Worm (Caenorhabditis elegans) whole organism, L4 larva: ENCODE results near the gene C04A2.15.

Source experiments
- D1046.2 ChIP-seq: fragments of 200-800 bp; sonication (Bioruptor generic); IDR thresholded peaks from 2 replicates; pipeline ENCODE4 v1.3.6; 2022; ENCODE audit warnings: missing genetic modification characterization, missing compliant biosample characterization
- F37D6.2 ChIP-seq: sonication (generic microtip); optimal IDR thresholded peaks from 2 replicates; lab custom pipeline; 2016; ENCODE audit warnings: mild to moderate bottlenecking, missing genetic modification characterization, missing compliant biosample characterization
- F44E2.7 ChIP-seq: fragments of 200-800 bp; sonication (Bioruptor generic); IDR thresholded peaks from 2 replicates; pipeline ENCODE4 v2.1.2; 2022; ENCODE audit warnings: missing genetic modification characterization, missing compliant biosample characterization
- T26A8.4 ChIP-seq: fragments of 200-800 bp; sonication (Bioruptor generic); IDR thresholded peaks from 2 replicates; pipeline ENCODE4 v1.3.6; 2022; ENCODE audit warnings: missing genetic modification characterization, missing compliant biosample characterization
- Y105C5A.15 ChIP-seq: fragments of 200-800 bp; sonication (Bioruptor generic); IDR thresholded peaks from 2 replicates; pipeline ENCODE4 v1.3.6; 2022; ENCODE audit warnings: missing genetic modification characterization, missing compliant biosample characterization
- Y48G9A.11 ChIP-seq: fragments of 200-800 bp; sonication (Bioruptor generic); IDR thresholded peaks from 2 replicates; pipeline ENCODE4 v1.3.6; 2022; ENCODE audit warnings: missing genetic modification reagents, missing genetic modification characterization, missing compliant biosample characterization
- Y5F2A.4 ChIP-seq: fragments of 200-800 bp; sonication (Bioruptor generic); optimal IDR thresholded peaks from 2 replicates; lab custom pipeline; 2018; ENCODE audit warnings: mild to moderate bottlenecking, missing genetic modification characterization, missing compliant biosample characterization
- aha-1 ChIP-seq: fragments of 150-350 bp; peaks from one replicate; lab custom pipeline; 2014; ENCODE audit warnings: missing biosample characterization, missing genetic modification characterization
- ama-1 ChIP-seq: fragments of 150-350 bp; optimal IDR thresholded peaks from 2 replicates; lab custom pipeline; 2014; ENCODE audit warnings: inconsistent platforms, mixed read lengths
- ceh-62 ChIP-seq: sonication (generic microtip); optimal IDR thresholded peaks from 2 replicates; lab custom pipeline; 2017; ENCODE audit warnings: missing biosample characterization, missing genetic modification characterization
- ceh-82 ChIP-seq: sonication (generic microtip); optimal IDR thresholded peaks from 2 replicates; lab custom pipeline; 2017; ENCODE audit warnings: missing biosample characterization, missing genetic modification characterization
- cey-2 ChIP-seq: sonication (generic microtip); optimal IDR thresholded peaks from 3 replicates; lab custom pipeline; 2017; ENCODE audit warnings: missing genetic modification characterization, mild to moderate bottlenecking, missing compliant biosample characterization, antibody characterized with exemption, borderline replicate concordance; ENCODE audit not compliant: insufficient read depth
- ctbp-1 ChIP-seq: fragments of 200-800 bp; sonication (Bioruptor generic); IDR thresholded peaks from 2 replicates; pipeline ENCODE4 v1.3.6; 2022; ENCODE audit warnings: missing genetic modification reagents, missing genetic modification characterization, missing compliant biosample characterization
- dmd-6 ChIP-seq: fragments of 200-800 bp; sonication (Bioruptor generic); IDR thresholded peaks from 2 replicates; pipeline ENCODE4 v1.3.6; 2022; ENCODE audit warnings: missing genetic modification reagents, missing genetic modification characterization, missing compliant biosample characterization
- egl-27 ChIP-seq: sonication (generic microtip); optimal IDR thresholded peaks from 3 replicates; lab custom pipeline; 2017; ENCODE audit warnings: missing biosample characterization, missing genetic modification reagents, missing genetic modification characterization
- egl-43 ChIP-seq: fragments of 200-800 bp; sonication (Bioruptor generic); IDR thresholded peaks from 2 replicates; pipeline ENCODE4 v1.3.6; 2022; ENCODE audit warnings: missing genetic modification reagents, missing genetic modification characterization, missing compliant biosample characterization
- fkh-10 ChIP-seq: fragments of 150-350 bp; optimal IDR thresholded peaks from 2 replicates; lab custom pipeline; 2014; ENCODE audit warnings: missing biosample characterization, missing genetic modification reagents, missing genetic modification characterization
- fos-1 ChIP-seq: fragments of 150-350 bp; optimal IDR thresholded peaks from 2 replicates; lab custom pipeline; 2014; ENCODE audit warnings: missing biosample characterization, missing genetic modification characterization
- gei-8 ChIP-seq: fragments of 200-800 bp; sonication (Bioruptor generic); optimal IDR thresholded peaks from 2 replicates; lab custom pipeline; 2018; ENCODE audit warnings: mild to moderate bottlenecking, missing genetic modification characterization, missing compliant biosample characterization
- hlh-11 ChIP-seq: fragments of 200-800 bp; sonication (Bioruptor generic); optimal IDR thresholded peaks from 2 replicates; lab custom pipeline; 2018; ENCODE audit warnings: mild to moderate bottlenecking, missing genetic modification characterization, missing compliant biosample characterization
- hmg-1.1 ChIP-seq: fragments of 200-800 bp; sonication (Bioruptor generic); IDR thresholded peaks from 2 replicates; pipeline ENCODE4 v1.3.6; 2022; ENCODE audit warnings: missing genetic modification reagents, missing genetic modification characterization, missing compliant biosample characterization
- lim-7 ChIP-seq: fragments of 200-800 bp; sonication (Bioruptor generic); IDR thresholded peaks from 2 replicates; pipeline ENCODE4 v1.3.6; 2022; ENCODE audit warnings: missing genetic modification characterization, missing compliant biosample characterization
- lin-13 ChIP-seq: fragments of 150-350 bp; optimal IDR thresholded peaks from 2 replicates; lab custom pipeline; 2014; ENCODE audit warnings: missing biosample characterization, missing genetic modification reagents, missing genetic modification characterization
- lin-29 ChIP-seq: fragments of 200-800 bp; sonication (Bioruptor generic); IDR thresholded peaks from 2 replicates; pipeline ENCODE4 v1.3.6; 2022; ENCODE audit warnings: missing genetic modification reagents, missing genetic modification characterization, missing compliant biosample characterization
- lin-39 ChIP-seq: fragments of 150-350 bp; optimal IDR thresholded peaks from 2 replicates; lab custom pipeline; 2014; ENCODE audit warnings: missing biosample characterization, missing genetic modification reagents, missing genetic modification characterization
- lir-3 ChIP-seq: sonication (generic microtip); optimal IDR thresholded peaks from 2 replicates; lab custom pipeline; 2016; ENCODE audit warnings: mild to moderate bottlenecking, missing genetic modification characterization, missing compliant biosample characterization
- madf-5 ChIP-seq, 2 experiments: fragments of 200-800 bp; sonication (Bioruptor generic); IDR thresholded peaks; 2 replicates each; pipeline ENCODE4 v1.3.6; 2022; ENCODE audit warnings: missing compliant biosample characterization in 2 of 2, missing genetic modification characterization in 2 of 2
- madf-9 ChIP-seq: fragments of 200-800 bp; sonication (Bioruptor generic); conservative IDR thresholded peaks from 2 replicates; pipeline ENCODE4 v1.3.6; 2022; ENCODE audit warnings: missing genetic modification reagents, missing genetic modification characterization, missing compliant biosample characterization
- mep-1 ChIP-seq: fragments of 150-350 bp; sonication (generic microtip); optimal IDR thresholded peaks from 3 replicates; lab custom pipeline; 2014; ENCODE audit warnings: missing biosample characterization, missing genetic modification characterization
- mes-2 ChIP-seq: sonication (generic microtip); optimal IDR thresholded peaks from 2 replicates; lab custom pipeline; 2016; ENCODE audit warnings: missing genotype, mild to moderate bottlenecking, missing genetic modification characterization, missing compliant biosample characterization; ENCODE audit not compliant: poor library complexity, severe bottlenecking
- mxl-2 ChIP-seq: fragments of 200-800 bp; sonication (Bioruptor generic); conservative IDR thresholded peaks from 2 replicates; pipeline ENCODE4 v1.3.6; 2022; ENCODE audit warnings: missing genetic modification reagents, missing genetic modification characterization, missing compliant biosample characterization
- nhr-11 ChIP-seq: fragments of 150-350 bp; optimal IDR thresholded peaks from 2 replicates; lab custom pipeline; 2014; ENCODE audit warnings: missing biosample characterization, missing genetic modification characterization
- nhr-28 ChIP-seq: fragments of 150-350 bp; optimal IDR thresholded peaks from 2 replicates; lab custom pipeline; 2014; ENCODE audit warnings: missing biosample characterization, missing genetic modification characterization
- nhr-41 ChIP-seq: fragments of 200-800 bp; sonication (Bioruptor generic); IDR thresholded peaks from 2 replicates; pipeline ENCODE4 v1.3.6; 2022; ENCODE audit warnings: missing genetic modification reagents, missing genetic modification characterization, missing compliant biosample characterization
- nhr-42 ChIP-seq: fragments of 200-800 bp; sonication (Bioruptor generic); IDR thresholded peaks from 2 replicates; pipeline ENCODE4 v1.3.6; 2022; ENCODE audit warnings: missing genetic modification characterization, missing compliant biosample characterization
- nhr-76 ChIP-seq: fragments of 150-350 bp; optimal IDR thresholded peaks from 2 replicates; lab custom pipeline; 2014; ENCODE audit warnings: missing biosample characterization, missing genetic modification characterization
- php-3 ChIP-seq: fragments of 200-800 bp; sonication (Bioruptor generic); IDR thresholded peaks from 2 replicates; pipeline ENCODE4 v1.3.6; 2022; ENCODE audit warnings: missing genetic modification reagents, missing genetic modification characterization, missing compliant biosample characterization
- rbr-2 ChIP-seq: sonication (generic microtip); optimal IDR thresholded peaks from 2 replicates; lab custom pipeline; 2016; ENCODE audit warnings: missing genotype, missing genetic modification characterization, missing compliant biosample characterization
- sdz-12 ChIP-seq: fragments of 200-800 bp; sonication (Bioruptor generic); optimal IDR thresholded peaks from 2 replicates; lab custom pipeline; 2018; ENCODE audit warnings: mild to moderate bottlenecking, missing genetic modification characterization, missing compliant biosample characterization
- set-16 ChIP-seq: fragments of 200-800 bp; sonication (Bioruptor generic); IDR thresholded peaks from 2 replicates; pipeline ENCODE4 v1.3.6; 2022; ENCODE audit warnings: missing genetic modification reagents, missing genetic modification characterization, missing compliant biosample characterization
- snpc-4 ChIP-seq: fragments of 150-350 bp; optimal IDR thresholded peaks from 2 replicates; lab custom pipeline; 2014; ENCODE audit warnings: missing biosample characterization, missing genetic modification characterization
- unc-39 ChIP-seq: sonication (generic microtip); optimal IDR thresholded peaks from 2 replicates; lab custom pipeline; 2017; ENCODE audit warnings: missing biosample characterization, missing genetic modification characterization
- unc-62 ChIP-seq, 3 experiments: fragments of 150-350 bp in 1 of 3; sonication (generic microtip); optimal IDR thresholded peaks in 2 of 3; peaks in 1 of 3; 1 replicate in 1 of 3; 2 replicates in 2 of 3; lab custom pipeline; 2014 to 2017; ENCODE audit warnings: missing biosample characterization in 3 of 3, missing genetic modification characterization in 3 of 3, missing genetic modification reagents in 3 of 3, missing genotype in 1 of 3
- vab-7 ChIP-seq: fragments of 200-800 bp; sonication (Bioruptor generic); IDR thresholded peaks from 2 replicates; pipeline ENCODE4 v1.3.6; 2022; ENCODE audit warnings: missing genetic modification reagents, missing genetic modification characterization, missing compliant biosample characterization
- zfp-2 ChIP-seq: sonication (generic microtip); optimal IDR thresholded peaks from 2 replicates; lab custom pipeline; 2016; ENCODE audit warnings: mild to moderate bottlenecking, missing genetic modification characterization, missing compliant biosample characterization
- zfp-3 ChIP-seq: fragments of 200-800 bp; sonication (Bioruptor generic); conservative IDR thresholded peaks from 2 replicates; pipeline ENCODE4 v1.3.6; 2022; ENCODE audit warnings: missing genetic modification reagents, missing genetic modification characterization, missing compliant biosample characterization
- zip-2 ChIP-seq: fragments of 150-350 bp; optimal IDR thresholded peaks from 2 replicates; lab custom pipeline; 2014; ENCODE audit warnings: missing biosample characterization, missing genetic modification characterization
- ztf-11 ChIP-seq: fragments of 150-350 bp; optimal IDR thresholded peaks from 2 replicates; lab custom pipeline; 2014; ENCODE audit warnings: missing biosample characterization, missing genetic modification characterization

The C04A2.15 gene

ce11 chrII:6827388-6827787 is 24.6 kb upstream of the C04A2.15 start (continued):
- no peak for TF ChIP-seq nhr-42 (GFP tag; lab: Robert Waterston, UW)

- TF ChIP-seq snpc-4 (tag; lab: Kevin White, UChicago): no peak
- TF ChIP-seq zip-2 (tag; lab: Kevin White, UChicago): no peak
- no peak for TF ChIP-seq F37D6.2 (tag; lab: Kevin White, UChicago)
- TF ChIP-seq php-3 (GFP tag; lab: Robert Waterston, UW): no peak
- TF ChIP-seq madf-9 (GFP tag; lab: Robert Waterston, UW): no peak
- TF ChIP-seq nhr-11 (tag; lab: Kevin White, UChicago): no peak
- no peak for TF ChIP-seq Y48G9A.11 (GFP tag; lab: Robert Waterston, UW)
- no peak for TF ChIP-seq lim-7
- TF ChIP-seq sdz-12: peak; percentile 9
- TF ChIP-seq mxl-2 (GFP tag; lab: Robert Waterston, UW): no peak
- TF ChIP-seq zfp-3: no peak
- no peak for TF ChIP-seq cey-2 (tag; lab: Kevin White, UChicago)
- TF ChIP-seq fos-1 (tag; lab: Kevin White, UChicago): no peak
- no peak for TF ChIP-seq nhr-76
- no peak for TF ChIP-seq ceh-82 (tag; lab: Kevin White, UChicago)
- TF ChIP-seq egl-43 (GFP tag; lab: Robert Waterston, UW): no peak
- peak; percentile 49 for TF ChIP-seq aha-1 (tag; lab: Kevin White, UChicago)
- TF ChIP-seq unc-62 (GFP tag; optimal IDR thresholded peaks at IDR 0.05 in 1 of 2; lab: Kevin White, UChicago): peak in 1 of 2 experiments; percentile 98
- no peak for TF ChIP-seq unc-62 (tag; optimal IDR thresholded peaks at IDR 0.05; lab: Kevin White, UChicago)
- peak; percentile 59; the same call in 1 of the 2 replicates for TF ChIP-seq set-16 (GFP tag; lab: Robert Waterston, UW)
- 0 out of 4 replicates have a peak, but pooled peaks of 1 of the 2 experiments have one; percentile 57 for TF ChIP-seq madf-5 (GFP tag; IDR thresholded peaks at IDR 0.05; lab: Robert Waterston, UW)
- peak; percentile 21 for TF ChIP-seq fkh-10
- TF ChIP-seq lin-13 (GFP tag; lab: Kevin White, UChicago): no peak
- no peak for TF ChIP-seq lir-3
- TF ChIP-seq mes-2 (tag; lab: Kevin White, UChicago): no peak
- TF ChIP-seq dmd-6 (GFP tag; lab: Robert Waterston, UW): no peak
- TF ChIP-seq nhr-28 (tag; lab: Kevin White, UChicago): no peak
- no peak for TF ChIP-seq gei-8
- TF ChIP-seq ama-1 (lab: Kevin White, UChicago): no peak
- peak; percentile 5 for TF ChIP-seq rbr-2 (tag; lab: Kevin White, UChicago)
- no peak for TF ChIP-seq lin-39
- TF ChIP-seq hlh-11 (tag; lab: Kevin White, UChicago): no peak
- TF ChIP-seq lin-29 (GFP tag; lab: Robert Waterston, UW): no peak
- no peak for TF ChIP-seq F44E2.7 (GFP tag; lab: Robert Waterston, UW)
- TF ChIP-seq unc-39 (tag; lab: Kevin White, UChicago): no peak
- TF ChIP-seq ctbp-1: 0 out of 2 replicates have a peak, but pooled peaks have one; percentile 13
- TF ChIP-seq vab-7 (GFP tag; lab: Robert Waterston, UW): 0 out of 2 replicates have a peak, but pooled peaks have one; percentile 19
- TF ChIP-seq Y105C5A.15 (GFP tag; lab: Robert Waterston, UW): no peak
- no peak for TF ChIP-seq Y5F2A.4 (GFP tag; lab: Kevin White, UChicago)
- peak; percentile 7 for TF ChIP-seq mep-1 (tag; lab: Kevin White, UChicago)
- no peak for TF ChIP-seq D1046.2 (GFP tag; lab: Robert Waterston, UW)
- no peak for TF ChIP-seq nhr-41 (GFP tag; lab: Robert Waterston, UW)
- TF ChIP-seq T26A8.4: no peak
- no peak for TF ChIP-seq ceh-62 (tag; lab: Kevin White, UChicago)
- TF ChIP-seq egl-27 (tag; lab: Kevin White, UChicago): no peak
- no peak for TF ChIP-seq hmg-1.1 (GFP tag; lab: Robert Waterston, UW)
- TF ChIP-seq zfp-2 (tag; lab: Kevin White, UChicago): no peak
- no peak for TF ChIP-seq ztf-11 (tag; lab: Kevin White, UChicago)
These were observed 23.7 kb upstream of the C04A2.15 start for ce11 chrII:6828073-6828900.
